Fruit fly (Drosophila melanogaster) whole organism, embryonic: ENCODE results near the gene ph-p.

Experiments used
- Adf1 ChIP-seq: fragments of 200-800 bp; sonication (Bioruptor generic); IDR thresholded peaks from 2 replicates; pipeline ENCODE4 v1.3.6; 2022; ENCODE audit warnings: missing biosample characterization, missing genetic modification characterization
- Awh ChIP-seq: fragments of 200-800 bp; sonication (Bioruptor generic); IDR thresholded peaks from 2 replicates; pipeline ENCODE4, ENCODE4 v1.3.6; 2022; ENCODE audit warnings: missing biosample characterization, missing genetic modification characterization
- Bdp1 ChIP-seq: fragments of 200-800 bp; sonication (Bioruptor generic); optimal IDR thresholded peaks from 3 replicates; lab custom pipeline; 2016; ENCODE audit warnings: missing biosample characterization, missing genetic modification characterization
- Bgb ChIP-seq: fragments of 200-800 bp; sonication (Bioruptor generic); IDR thresholded peaks from 2 replicates; pipeline ENCODE4 v1.3.6; 2022; ENCODE audit warnings: missing biosample characterization, missing genetic modification characterization; ENCODE audit not compliant: partially characterized antibody
- CG10267 ChIP-seq: fragments of 200-800 bp; sonication (Bioruptor generic); optimal IDR thresholded peaks from 2 replicates; lab custom pipeline; 2018; ENCODE audit warnings: missing biosample characterization, mild to moderate bottlenecking, missing genetic modification characterization, moderate library complexity
- CG10462 ChIP-seq: fragments of 200-800 bp; sonication (Bioruptor generic); optimal IDR thresholded peaks from 2 replicates; lab custom pipeline; 2016; ENCODE audit warnings: missing biosample characterization, missing genetic modification characterization
- CG12104 ChIP-seq: fragments of 200-800 bp; sonication (Bioruptor generic); optimal IDR thresholded peaks from 3 replicates; lab custom pipeline; 2016; ENCODE audit warnings: missing biosample characterization, missing genetic modification characterization
- CG12219 ChIP-seq: fragments of 200-800 bp; sonication (Bioruptor generic); optimal IDR thresholded peaks from 3 replicates; lab custom pipeline; 2018; ENCODE audit warnings: missing biosample characterization, mild to moderate bottlenecking, missing genetic modification characterization
- CG1233 ChIP-seq: fragments of 200-800 bp; sonication (Bioruptor generic); optimal IDR thresholded peaks from 4 replicates; lab custom pipeline; 2018; ENCODE audit warnings: missing biosample characterization, mild to moderate bottlenecking, missing genetic modification characterization
- CG12391 ChIP-seq: fragments of 200-800 bp; sonication (Bioruptor generic); optimal IDR thresholded peaks from 3 replicates; lab custom pipeline; 2018; ENCODE audit warnings: missing biosample characterization, mild to moderate bottlenecking, missing genetic modification characterization, moderate library complexity
- CG13624 ChIP-seq: fragments of 200-800 bp; sonication (Bioruptor generic); optimal IDR thresholded peaks from 2 replicates; lab custom pipeline; 2016; ENCODE audit warnings: missing biosample characterization, missing genetic modification characterization
- CG14014 ChIP-seq: fragments of 200-800 bp; sonication (Bioruptor generic); IDR thresholded peaks from 2 replicates; pipeline ENCODE4 v1.3.6; 2022; ENCODE audit warnings: missing biosample characterization, missing genetic modification characterization
- CG15269 ChIP-seq: fragments of 200-800 bp; sonication (Bioruptor generic); optimal IDR thresholded peaks from 2 replicates; lab custom pipeline; 2018; ENCODE audit warnings: missing biosample characterization, mild to moderate bottlenecking, missing genetic modification characterization, moderate library complexity
- CG1529 ChIP-seq: fragments of 200-800 bp; sonication (Bioruptor generic); optimal IDR thresholded peaks from 3 replicates; lab custom pipeline; 2018; ENCODE audit warnings: missing biosample characterization, missing genetic modification characterization
- CG1602 ChIP-seq: fragments of 200-800 bp; sonication (Bioruptor generic); optimal IDR thresholded peaks from 3 replicates; lab custom pipeline; 2016; ENCODE audit warnings: missing biosample characterization, missing genetic modification characterization
- CG16779 ChIP-seq: fragments of 200-800 bp; sonication (Bioruptor generic); IDR thresholded peaks from 2 replicates; pipeline ENCODE4 v1.3.6; 2022; ENCODE audit warnings: missing biosample characterization, missing genetic modification characterization
- CG2199 ChIP-seq: fragments of 200-800 bp; sonication (Bioruptor generic); IDR thresholded peaks from 3 replicates; pipeline ENCODE4 v1.3.6; 2022; ENCODE audit warnings: missing biosample characterization, missing genetic modification characterization
- CG3995 ChIP-seq: fragments of 200-800 bp; sonication (Bioruptor generic); optimal IDR thresholded peaks from 3 replicates; lab custom pipeline; 2016; ENCODE audit warnings: missing biosample characterization, missing genetic modification characterization
- CG4730 ChIP-seq: fragments of 200-800 bp; sonication (Bioruptor generic); IDR thresholded peaks from 2 replicates; pipeline ENCODE4 v1.3.6; 2022; ENCODE audit warnings: missing biosample characterization, missing genetic modification characterization
- CG4854 ChIP-seq: fragments of 200-800 bp; sonication (Bioruptor generic); optimal IDR thresholded peaks from 2 replicates; lab custom pipeline; 2016; ENCODE audit warnings: missing biosample characterization, missing genetic modification characterization, inconsistent platforms
- CG7271 ChIP-seq: fragments of 200-800 bp; sonication (Bioruptor generic); optimal IDR thresholded peaks from 2 replicates; lab custom pipeline; 2018; ENCODE audit warnings: missing biosample characterization, mild to moderate bottlenecking, missing genetic modification characterization, moderate library complexity
- CG8290 ChIP-seq, 3 experiments: fragments of 200-800 bp; sonication (Bioruptor generic); optimal IDR thresholded peaks; 2 replicates each; lab custom pipeline; 2016 to 2019; ENCODE audit warnings: missing biosample characterization in 3 of 3, missing genetic modification characterization in 3 of 3, mild to moderate bottlenecking in 2 of 3, moderate library complexity in 1 of 3
- CTCF ChIP-seq: fragments of 200-800 bp; sonication (Bioruptor generic); optimal IDR thresholded peaks from 2 replicates; lab custom pipeline; 2017; ENCODE audit warnings: missing biosample characterization, mild to moderate bottlenecking, missing genetic modification characterization, moderate library complexity
- Chrac-16 ChIP-seq: fragments of 200-800 bp; sonication (Bioruptor generic); optimal IDR thresholded peaks from 3 replicates; lab custom pipeline; 2016; ENCODE audit warnings: missing biosample characterization, missing genetic modification characterization
- Fer2 ChIP-seq: fragments of 200-800 bp; sonication (Bioruptor generic); optimal IDR thresholded peaks from 2 replicates; lab custom pipeline; 2018; ENCODE audit warnings: missing biosample characterization, mild to moderate bottlenecking, missing genetic modification characterization, moderate library complexity
- HHEX ChIP-seq: fragments of 200-800 bp; sonication (Bioruptor generic); optimal IDR thresholded peaks from 3 replicates; lab custom pipeline; 2017; ENCODE audit warnings: missing biosample characterization, mild to moderate bottlenecking, missing genetic modification characterization, missing genetic modification reagents
- Jarid2 ChIP-seq: fragments of 200-800 bp; sonication (Bioruptor generic); optimal IDR thresholded peaks from 3 replicates; lab custom pipeline; 2017; ENCODE audit warnings: mild to moderate bottlenecking, missing biosample characterization, missing genetic modification reagents, missing genetic modification characterization
- Neu2 ChIP-seq: fragments of 200-800 bp; sonication (Bioruptor generic); optimal IDR thresholded peaks from 3 replicates; lab custom pipeline; 2016; ENCODE audit warnings: missing biosample characterization, missing genetic modification characterization, borderline replicate concordance
- Nf-YA ChIP-seq: fragments of 200-800 bp; sonication (Bioruptor generic); IDR thresholded peaks from 2 replicates; pipeline ENCODE4 v1.3.6; 2022; ENCODE audit warnings: missing biosample characterization, missing genetic modification characterization
- PHDP ChIP-seq: fragments of 200-800 bp; sonication (Bioruptor generic); optimal IDR thresholded peaks from 3 replicates; lab custom pipeline; 2018; ENCODE audit warnings: missing biosample characterization, mild to moderate bottlenecking, missing genetic modification characterization, moderate library complexity
- Ptx1 ChIP-seq: fragments of 200-800 bp; sonication (Bioruptor generic); IDR thresholded peaks from 2 replicates; pipeline ENCODE4 v1.3.6; 2022; ENCODE audit warnings: missing biosample characterization, missing genetic modification characterization
- Sin3A ChIP-seq: fragments of >200 bp; optimal IDR thresholded peaks from 2 replicates; lab custom pipeline; 2018
- Taf1 ChIP-seq: fragments of 200-800 bp; sonication (Bioruptor generic); IDR thresholded peaks from 2 replicates; pipeline ENCODE4 v1.3.6; 2022; ENCODE audit warnings: missing biosample characterization, missing genetic modification characterization
- ara ChIP-seq: fragments of 200-800 bp; sonication (Bioruptor generic); IDR thresholded peaks from 2 replicates; pipeline ENCODE4 v1.3.6; 2022; ENCODE audit warnings: missing biosample characterization, missing genetic modification characterization
- bsh ChIP-seq, 2 experiments: fragments of 200-800 bp; sonication (Bioruptor generic); optimal IDR thresholded peaks; 2 replicates each; lab custom pipeline; 2017 to 2018; ENCODE audit warnings: mild to moderate bottlenecking in 2 of 2, missing biosample characterization in 2 of 2, missing genetic modification characterization in 2 of 2, moderate library complexity in 1 of 2
- ci ChIP-seq: fragments of 200-800 bp; sonication (Bioruptor generic); IDR thresholded peaks from 3 replicates; pipeline ENCODE4 v1.3.6; 2022; ENCODE audit warnings: missing biosample characterization, missing genetic modification characterization
- emc ChIP-seq: fragments of 200-800 bp; sonication (Bioruptor generic); optimal IDR thresholded peaks from 2 replicates; lab custom pipeline; 2016; ENCODE audit warnings: missing biosample characterization, missing genetic modification characterization
- esg ChIP-seq: fragments of 200-800 bp; sonication (Bioruptor generic); conservative IDR thresholded peaks from 2 replicates; pipeline ENCODE4 v1.3.6; 2022; ENCODE audit warnings: missing biosample characterization, missing genetic modification characterization
- fd64A ChIP-seq: fragments of 200-800 bp; sonication (Bioruptor generic); optimal IDR thresholded peaks from 3 replicates; lab custom pipeline; 2018; ENCODE audit warnings: missing biosample characterization, mild to moderate bottlenecking, missing genetic modification characterization
- fru ChIP-seq: fragments of >200 bp; optimal IDR thresholded peaks from 2 replicates; lab custom pipeline; 2017
- gsb-n ChIP-seq: fragments of 200-800 bp; sonication (Bioruptor generic); optimal IDR thresholded peaks from 3 replicates; lab custom pipeline; 2018; ENCODE audit warnings: missing biosample characterization, mild to moderate bottlenecking, missing genetic modification characterization
- hkb ChIP-seq, 2 experiments: fragments of 200-800 bp in 1 of 2; fragments of >200 bp in 1 of 2; sonication (Bioruptor generic) in 1 of 2; IDR thresholded peaks in 1 of 2; optimal IDR thresholded peaks in 1 of 2; 2 replicates each; pipeline versions ENCODE4 v1.3.6 to Lab custom; 2017 to 2022; ENCODE audit warnings: missing biosample characterization in 1 of 2, missing genetic modification characterization in 1 of 2
- ind ChIP-seq: fragments of 200-800 bp; sonication (Bioruptor generic); optimal IDR thresholded peaks from 3 replicates; lab custom pipeline; 2016; ENCODE audit warnings: missing biosample characterization, missing genetic modification characterization
- kay ChIP-seq: fragments of 200-800 bp; sonication (Bioruptor generic); optimal IDR thresholded peaks from 2 replicates; lab custom pipeline; 2016; ENCODE audit warnings: missing biosample characterization, missing genetic modification characterization
- knrl ChIP-seq: fragments of 200-800 bp; sonication (Bioruptor generic); IDR thresholded peaks from 3 replicates; pipeline ENCODE4 v1.3.6; 2022; ENCODE audit warnings: missing biosample characterization, missing genetic modification characterization; ENCODE audit not compliant: partially characterized antibody
- nmo ChIP-seq: fragments of 200-800 bp; sonication (Bioruptor generic); optimal IDR thresholded peaks from 2 replicates; lab custom pipeline; 2018; ENCODE audit warnings: missing biosample characterization, mild to moderate bottlenecking, missing genetic modification characterization, moderate library complexity
- peb ChIP-seq: fragments of 200-800 bp; sonication (Bioruptor generic); IDR thresholded peaks from 2 replicates; pipeline ENCODE4 v1.3.6; 2022; ENCODE audit warnings: missing biosample characterization, missing genetic modification characterization
- sug ChIP-seq: fragments of 200-800 bp; optimal IDR thresholded peaks from 2 replicates; lab custom pipeline; 2019; ENCODE audit warnings: missing biosample characterization, mild to moderate bottlenecking, missing genetic modification characterization, moderate library complexity
- tap ChIP-seq: fragments of 200-800 bp; optimal IDR thresholded peaks from 3 replicates; lab custom pipeline; 2019; ENCODE audit warnings: missing biosample characterization, mild to moderate bottlenecking, missing genetic modification characterization, moderate library complexity
- unpg ChIP-seq: fragments of 200-800 bp; sonication (Bioruptor generic); optimal IDR thresholded peaks from 3 replicates; lab custom pipeline; 2018; ENCODE audit warnings: missing biosample characterization, mild to moderate bottlenecking, missing genetic modification characterization, moderate library complexity
- wdn ChIP-seq: fragments of 200-800 bp; sonication (Bioruptor generic); IDR thresholded peaks from 2 replicates; pipeline ENCODE4 v1.3.6; 2022; ENCODE audit warnings: missing biosample characterization, missing genetic modification characterization
- zen2 ChIP-seq: fragments of 200-800 bp; sonication (Bioruptor generic); IDR thresholded peaks from 3 replicates; pipeline ENCODE4 v1.3.6; 2022; ENCODE audit warnings: missing biosample characterization, missing genetic modification characterization; ENCODE audit not compliant: partially characterized antibody

Gene ph-p

DNA sequence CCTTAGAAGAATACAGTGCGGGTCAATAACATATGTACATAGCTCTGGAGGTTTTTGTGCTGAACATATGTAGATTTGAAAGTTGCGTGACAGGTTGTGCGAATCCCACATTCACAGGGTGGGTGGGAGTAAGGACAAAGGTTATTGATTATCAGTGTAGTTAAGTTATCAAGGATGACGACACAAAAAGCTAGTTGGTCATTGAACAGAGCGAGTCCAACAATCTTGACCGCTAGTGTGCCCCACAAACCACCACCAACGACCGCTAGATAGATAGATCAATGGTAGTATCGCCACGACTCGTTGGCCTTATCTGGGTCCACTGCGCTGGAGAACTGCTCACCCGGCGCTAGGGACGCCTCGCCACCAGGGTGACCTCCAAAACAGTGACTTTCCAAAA, 8.4 kb upstream of the ph-p start (continued):
- no peak for TF ChIP-seq tap (tag; lab: Kevin White, UChicago)
- no peak for TF ChIP-seq Jarid2 (GFP tag; lab: Kevin White, UChicago)
- no peak for TF ChIP-seq Awh (GFP tag; lab: Robert Waterston, UW)
- no peak for TF ChIP-seq fd64A (GFP tag; lab: Kevin White, UChicago)
- TF ChIP-seq Adf1 (GFP tag; lab: Robert Waterston, UW): no peak
- no peak for TF ChIP-seq CG13624 (GFP tag; lab: Kevin White, UChicago)
- no peak for TF ChIP-seq CG1233
- no peak for TF ChIP-seq CG10462 (GFP tag; lab: Kevin White, UChicago)
- no peak for TF ChIP-seq CG2199 (GFP tag; lab: Robert Waterston, UW)
- TF ChIP-seq CG14014 (GFP tag; lab: Robert Waterston, UW): 0 out of 2 replicates have a peak, but pooled peaks have one; percentile 7
- no peak for TF ChIP-seq CG8290 (GFP tag; optimal IDR thresholded peaks at IDR 0.05; lab: Kevin White, UChicago)
- peak in 1 of 2 experiments; percentile 58 for TF ChIP-seq CG8290 (tag; optimal IDR thresholded peaks at IDR 0.05; lab: Kevin White, UChicago)
- no peak for TF ChIP-seq PHDP (tag; lab: Kevin White, UChicago)
- TF ChIP-seq wdn (GFP tag; lab: Robert Waterston, UW): no peak
- no peak for TF ChIP-seq kay (GFP tag; lab: Kevin White, UChicago)
- TF ChIP-seq fru: no peak
- TF ChIP-seq CG7271 (tag; lab: Kevin White, UChicago): no peak
- 0 out of 3 replicates have a peak, but pooled peaks have one; percentile 46 for TF ChIP-seq ci (GFP tag; lab: Robert Waterston, UW)
- no peak for TF ChIP-seq CG12104
- no peak for TF ChIP-seq gsb-n (tag; lab: Kevin White, UChicago)
- no peak for TF ChIP-seq CG15269
- no peak for TF ChIP-seq zen2 (GFP tag; lab: Robert Waterston, UW)
- TF ChIP-seq Fer2 (tag; lab: Kevin White, UChicago): no peak
- no peak for TF ChIP-seq knrl
- no peak for TF ChIP-seq CG1602 (GFP tag; lab: Kevin White, UChicago)
- TF ChIP-seq CTCF (GFP tag; lab: Kevin White, UChicago): no peak
- TF ChIP-seq CG1529 (GFP tag; lab: Kevin White, UChicago): no peak
- no peak for TF ChIP-seq Bdp1
- TF ChIP-seq CG10267 (tag; lab: Kevin White, UChicago): no peak
- no peak for TF ChIP-seq CG3995
- no peak for TF ChIP-seq CG12391 (tag; lab: Kevin White, UChicago)
- TF ChIP-seq peb (GFP tag; lab: Robert Waterston, UW): no peak
- 0 out of 2 replicates have a peak, but pooled peaks have one; percentile 23 for TF ChIP-seq esg (GFP tag; lab: Robert Waterston, UW)
- no peak for TF ChIP-seq nmo (GFP tag; lab: Kevin White, UChicago)
- peak in 1 of 2 experiments; percentile 26 for TF ChIP-seq bsh (GFP tag; optimal IDR thresholded peaks at IDR 0.05; lab: Kevin White, UChicago)
- TF ChIP-seq Ptx1 (GFP tag; lab: Robert Waterston, UW): peak; percentile 30; the same call in 1 of the 2 replicates
- TF ChIP-seq emc (GFP tag; lab: Kevin White, UChicago): no peak
- no peak for TF ChIP-seq hkb (optimal IDR thresholded peaks at IDR 0.05; lab: Kevin White, UChicago)
- peak; percentile 38; the same call in 1 of the 2 replicates for TF ChIP-seq hkb (GFP tag; IDR thresholded peaks at IDR 0.05; lab: Robert Waterston, UW)
- TF ChIP-seq Chrac-16 (GFP tag; lab: Kevin White, UChicago): no peak
- TF ChIP-seq CG16779 (GFP tag; lab: Robert Waterston, UW): no peak
- TF ChIP-seq sug: peak; percentile 44
- no peak for TF ChIP-seq Bgb (GFP tag; lab: Robert Waterston, UW)
- TF ChIP-seq CG4730 (GFP tag; lab: Robert Waterston, UW): no peak
- TF ChIP-seq CG12219 (GFP tag; lab: Kevin White, UChicago): peak; percentile 7
- TF ChIP-seq Sin3A (lab: Kevin White, UChicago): no peak
- no peak for TF ChIP-seq Taf1 (GFP tag; lab: Robert Waterston, UW)
- no peak for TF ChIP-seq Nf-YA
- TF ChIP-seq unpg (GFP tag; lab: Kevin White, UChicago): peak; percentile 35
- no peak for TF ChIP-seq ara
- TF ChIP-seq Neu2 (GFP tag; lab: Kevin White, UChicago): no peak
- no peak for TF ChIP-seq ind (GFP tag; lab: Kevin White, UChicago)
- TF ChIP-seq HHEX (GFP tag; lab: Kevin White, UChicago): no peak
- no peak for TF ChIP-seq CG4854
